Worm (Caenorhabditis elegans): ENCODE results near the gene ule-2.

DNA sequence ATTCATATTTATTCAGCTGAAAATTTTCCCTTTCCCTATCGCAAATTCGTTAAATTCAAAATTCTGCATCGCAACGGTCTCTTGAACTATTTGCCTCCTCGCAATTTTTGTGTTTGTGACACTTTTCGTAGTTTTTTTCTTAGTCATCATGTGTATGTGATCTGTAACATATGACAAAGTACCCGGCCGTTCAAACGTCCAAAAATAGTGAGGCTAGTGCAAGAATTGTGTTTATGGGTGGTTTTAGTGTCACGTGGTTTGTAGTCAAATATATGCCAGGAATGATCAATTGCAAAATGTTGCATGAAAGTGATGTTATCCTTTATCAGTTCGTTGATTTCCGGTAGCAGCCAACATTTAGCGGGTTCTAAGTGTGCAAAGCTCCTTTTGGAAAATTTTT, 25.2 kb upstream of the ule-2 start:
- TF ChIP-seq ceh-82 (tag; optimal IDR thresholded peaks at IDR 0.05) (no peak), egl-27 (tag; optimal IDR thresholded peaks at IDR 0.05) (no peak), spr-3 (GFP tag; optimal IDR thresholded peaks at IDR 0.05) (no peak), vab-7 (GFP tag; IDR thresholded peaks at IDR 0.05) (no peak)

Data from whole organism, L4 larva.